Fruit fly (Drosophila melanogaster): ENCODE measurements around the gene CG7990.

DNA sequence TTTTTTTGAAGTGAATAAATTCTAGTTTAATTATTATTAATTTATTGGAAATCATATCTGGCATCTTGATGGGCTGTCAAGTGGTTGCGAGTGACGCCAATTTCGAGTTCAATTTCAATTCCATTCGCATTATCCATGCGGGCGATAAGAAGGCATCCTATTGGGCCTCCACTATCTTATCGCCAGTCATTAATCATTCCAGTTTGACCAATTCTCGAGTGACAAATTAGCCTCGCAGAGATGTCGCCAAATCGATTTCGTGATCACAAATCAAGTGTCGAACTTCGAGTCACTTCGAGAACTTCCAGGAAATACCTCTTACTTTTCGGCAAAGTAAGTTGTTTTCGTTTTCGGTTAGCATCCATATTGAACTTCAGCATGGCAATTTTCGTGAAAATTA is 14.9 kb upstream of the CG7990 start:
- TF ChIP-seq CG14655 (GFP tag; optimal IDR thresholded peaks at IDR 0.05) (no peak), CG9948 (tag; optimal IDR thresholded peaks at IDR 0.05) (no peak), Pif1B (GFP tag; optimal IDR thresholded peaks at IDR 0.05) (no peak), CG8301 (tag; optimal IDR thresholded peaks at IDR 0.05) (no peak), CG12605 (GFP tag; IDR thresholded peaks at IDR 0.05) (no peak), CG34367 (tag; optimal IDR thresholded peaks at IDR 0.05) (no peak), EcR (GFP tag; optimal IDR thresholded peaks at IDR 0.05) (no peak), CG4496 (GFP tag; IDR thresholded peaks at IDR 0.05) (no peak), CG10348 (GFP tag; IDR thresholded peaks at IDR 0.05) (no peak), Pif1A (GFP tag; optimal IDR thresholded peaks at IDR 0.05) (no peak), Snoo (tag; optimal IDR thresholded peaks at IDR 0.05) (no peak), CG17806 (tag; optimal IDR thresholded peaks at IDR 0.05) (no peak), D1 (tag; optimal IDR thresholded peaks at IDR 0.05) (no peak)

All from whole organism, pupa.